Worm (Caenorhabditis elegans) whole organism, L4/young adult: ENCODE results near the gene F59F3.6.

ENCODE experiments used
- W03F9.2 ChIP-seq: fragments of 150-350 bp; optimal IDR thresholded peaks from 2 replicates; lab custom pipeline; 2014; ENCODE audit warnings: missing biosample characterization, missing genetic modification characterization
- him-1 ChIP-seq: sonication (generic microtip); optimal IDR thresholded peaks from 2 replicates; lab custom pipeline; 2016; ENCODE audit warnings: missing genotype, missing genetic modification reagents, missing genetic modification characterization, missing compliant biosample characterization

ce11 chrX:11033952-11034287 lies 34.8 kb upstream of the F59F3.6 start:
- TF ChIP-seq W03F9.2: no peak
- TF ChIP-seq him-1 (tag; lab: Kevin White, UChicago): no peak
